Fruit fly (Drosophila melanogaster) whole organism, embryonic: Measurements from ENCODE around the gene CNPYb.
A peak's percentile ranks its signal among the peaks of the same experiment; 100 is the strongest.

Experiments
- BEAF-32 ChIP-seq: fragments of 200-800 bp; sonication (Bioruptor generic); optimal IDR thresholded peaks from 3 replicates; lab custom pipeline; 2017; ENCODE audit warnings: missing biosample characterization, missing genetic modification characterization, mild to moderate bottlenecking, moderate library complexity, missing genetic modification reagents
- CG11085 ChIP-seq: fragments of 200-800 bp; sonication (Bioruptor generic); IDR thresholded peaks from 2 replicates; pipeline ENCODE4 v1.3.6; 2022; ENCODE audit warnings: missing biosample characterization, missing genetic modification characterization
- CG11093 ChIP-seq: fragments of 200-800 bp; sonication (Bioruptor generic); IDR thresholded peaks from 3 replicates; pipeline ENCODE4 v1.3.6; 2022; ENCODE audit warnings: missing biosample characterization, missing genetic modification characterization
- CG12219 ChIP-seq: fragments of 200-800 bp; sonication (Bioruptor generic); optimal IDR thresholded peaks from 3 replicates; lab custom pipeline; 2018; ENCODE audit warnings: missing biosample characterization, mild to moderate bottlenecking, missing genetic modification characterization
- CG1233 ChIP-seq: fragments of 200-800 bp; sonication (Bioruptor generic); optimal IDR thresholded peaks from 4 replicates; lab custom pipeline; 2018; ENCODE audit warnings: missing biosample characterization, mild to moderate bottlenecking, missing genetic modification characterization
- CG13123 ChIP-seq: fragments of 200-800 bp; sonication (Bioruptor generic); optimal IDR thresholded peaks from 2 replicates; lab custom pipeline; 2016; ENCODE audit warnings: missing biosample characterization, missing genetic modification characterization
- CG13624 ChIP-seq: fragments of 200-800 bp; sonication (Bioruptor generic); optimal IDR thresholded peaks from 2 replicates; lab custom pipeline; 2016; ENCODE audit warnings: missing biosample characterization, missing genetic modification characterization
- CG14965 ChIP-seq: fragments of 200-800 bp; sonication (Bioruptor generic); optimal IDR thresholded peaks from 2 replicates; lab custom pipeline; 2016; ENCODE audit warnings: missing biosample characterization, missing genetic modification characterization, borderline replicate concordance
- CG15601 ChIP-seq: fragments of 200-800 bp; sonication (Bioruptor generic); optimal IDR thresholded peaks from 3 replicates; lab custom pipeline; 2019; ENCODE audit warnings: missing biosample characterization, mild to moderate bottlenecking, missing genetic modification characterization, moderate library complexity
- CG17802 ChIP-seq: fragments of 200-800 bp; sonication (Bioruptor generic); optimal IDR thresholded peaks from 2 replicates; lab custom pipeline; 2018; ENCODE audit warnings: missing biosample characterization, mild to moderate bottlenecking, missing genetic modification characterization, moderate library complexity
- CG2129 ChIP-seq: fragments of 200-800 bp; sonication (Bioruptor generic); IDR thresholded peaks from 2 replicates; pipeline ENCODE4 v1.3.6; 2022; ENCODE audit warnings: missing biosample characterization, missing genetic modification characterization; ENCODE audit not compliant: partially characterized antibody
- CG31224 ChIP-seq: fragments of 200-800 bp; sonication (Bioruptor generic); IDR thresholded peaks from 2 replicates; pipeline ENCODE4 v1.3.6; 2022; ENCODE audit warnings: missing biosample characterization, missing genetic modification characterization
- CG3838 ChIP-seq: fragments of 200-800 bp; sonication (Bioruptor generic); optimal IDR thresholded peaks from 3 replicates; lab custom pipeline; 2016; ENCODE audit warnings: missing biosample characterization, missing genetic modification characterization
- CG43689 ChIP-seq: fragments of 200-800 bp; sonication (Bioruptor generic); IDR thresholded peaks from 2 replicates; pipeline ENCODE4 v1.3.6; 2022; ENCODE audit warnings: missing biosample characterization, missing genetic modification characterization
- CG4854 ChIP-seq: fragments of 200-800 bp; sonication (Bioruptor generic); optimal IDR thresholded peaks from 2 replicates; lab custom pipeline; 2016; ENCODE audit warnings: missing biosample characterization, missing genetic modification characterization, inconsistent platforms
- CG5180 ChIP-seq: fragments of 200-800 bp; sonication (Bioruptor generic); optimal IDR thresholded peaks from 3 replicates; lab custom pipeline; 2017; ENCODE audit warnings: missing biosample characterization, missing genetic modification characterization, mild to moderate bottlenecking, moderate library complexity, missing genetic modification reagents
- CG5245 ChIP-seq: fragments of 200-800 bp; sonication (Bioruptor generic); optimal IDR thresholded peaks from 3 replicates; lab custom pipeline; 2016; ENCODE audit warnings: missing biosample characterization, missing genetic modification characterization
- CG6791 ChIP-seq: fragments of 200-800 bp; sonication (Bioruptor generic); IDR thresholded peaks from 3 replicates; pipeline ENCODE4 v1.3.6; 2022; ENCODE audit warnings: missing biosample characterization, missing genetic modification characterization; ENCODE audit not compliant: partially characterized antibody
- CG7357 ChIP-seq: fragments of 200-800 bp; sonication (Bioruptor generic); IDR thresholded peaks from 3 replicates; pipeline ENCODE4 v1.3.6; 2022; ENCODE audit warnings: missing biosample characterization, missing genetic modification characterization
- CG7987 ChIP-seq: fragments of 200-800 bp; sonication (Bioruptor generic); optimal IDR thresholded peaks from 2 replicates; lab custom pipeline; 2018; ENCODE audit warnings: missing biosample characterization, mild to moderate bottlenecking, missing genetic modification characterization, moderate library complexity
- CG9876 ChIP-seq: fragments of 200-800 bp; sonication (Bioruptor generic); optimal IDR thresholded peaks from 2 replicates; lab custom pipeline; 2016; ENCODE audit warnings: missing biosample characterization, missing genetic modification characterization
- CkIIα-i1 ChIP-seq: fragments of 200-800 bp; sonication (Bioruptor generic); IDR thresholded peaks from 2 replicates; pipeline ENCODE4 v1.3.6; 2022; ENCODE audit warnings: missing biosample characterization, missing genetic modification characterization
- D19B ChIP-seq: fragments of 200-800 bp; sonication (Bioruptor generic); optimal IDR thresholded peaks from 2 replicates; lab custom pipeline; 2017; ENCODE audit warnings: missing biosample characterization, mild to moderate bottlenecking, missing genetic modification characterization
- E2f1 ChIP-seq: fragments of 200-800 bp; sonication (Bioruptor generic); IDR thresholded peaks from 2 replicates; pipeline ENCODE4 v1.3.6; 2022; ENCODE audit warnings: missing biosample characterization, missing genetic modification characterization
- Ets97D ChIP-seq: fragments of 200-800 bp; sonication (Bioruptor generic); optimal IDR thresholded peaks from 3 replicates; lab custom pipeline; 2016; ENCODE audit warnings: missing biosample characterization, missing genetic modification characterization
- Gug ChIP-seq: fragments of 200-800 bp; sonication (Bioruptor generic); IDR thresholded peaks from 4 replicates; pipeline ENCODE4 v1.3.6; 2022; ENCODE audit warnings: missing biosample characterization, missing genetic modification characterization
- Lhr ChIP-seq: fragments of 200-800 bp; sonication (Bioruptor generic); optimal IDR thresholded peaks from 3 replicates; lab custom pipeline; 2017; ENCODE audit warnings: mild to moderate bottlenecking, missing biosample characterization, missing genetic modification reagents, missing genetic modification characterization
- Oli ChIP-seq: fragments of 200-800 bp; sonication (Bioruptor generic); optimal IDR thresholded peaks from 2 replicates; lab custom pipeline; 2018; ENCODE audit warnings: missing biosample characterization, mild to moderate bottlenecking, missing genetic modification characterization, moderate library complexity
- Pdp1 ChIP-seq, 2 experiments: fragments of 200-800 bp; sonication (Bioruptor generic); optimal IDR thresholded peaks; 3 replicates each; lab custom pipeline; 2016; ENCODE audit warnings: missing biosample characterization in 2 of 2, missing genetic modification characterization in 2 of 2, mild to moderate bottlenecking in 1 of 2, moderate library complexity in 1 of 2
- Poxn ChIP-seq: fragments of 200-800 bp; sonication (Bioruptor generic); IDR thresholded peaks from 2 replicates; pipeline ENCODE4 v1.3.6; 2022; ENCODE audit warnings: missing biosample characterization, missing genetic modification characterization
- Sin3A ChIP-seq: fragments of >200 bp; optimal IDR thresholded peaks from 2 replicates; lab custom pipeline; 2018
- Spps ChIP-seq: fragments of 200-800 bp; sonication (Bioruptor generic); optimal IDR thresholded peaks from 2 replicates; lab custom pipeline; 2018; ENCODE audit warnings: missing biosample characterization, mild to moderate bottlenecking, missing genetic modification characterization
- Xbp1 ChIP-seq: fragments of 200-800 bp; sonication (Bioruptor generic); optimal IDR thresholded peaks from 3 replicates; lab custom pipeline; 2016; ENCODE audit warnings: missing biosample characterization, mild to moderate bottlenecking, missing genetic modification characterization
- ci ChIP-seq: fragments of 200-800 bp; sonication (Bioruptor generic); IDR thresholded peaks from 3 replicates; pipeline ENCODE4 v1.3.6; 2022; ENCODE audit warnings: missing biosample characterization, missing genetic modification characterization
- dati ChIP-seq: fragments of 200-800 bp; sonication (Bioruptor generic); IDR thresholded peaks from 2 replicates; pipeline ENCODE4 v1.3.6; 2022; ENCODE audit warnings: missing biosample characterization, missing genetic modification characterization
- esg ChIP-seq: fragments of 200-800 bp; sonication (Bioruptor generic); conservative IDR thresholded peaks from 2 replicates; pipeline ENCODE4 v1.3.6; 2022; ENCODE audit warnings: missing biosample characterization, missing genetic modification characterization
- ewg ChIP-seq: fragments of 200-800 bp; sonication (Bioruptor generic); optimal IDR thresholded peaks from 3 replicates; lab custom pipeline; 2017; ENCODE audit warnings: mild to moderate bottlenecking, missing biosample characterization, missing genetic modification reagents, missing genetic modification characterization
- kah ChIP-seq: fragments of 200-800 bp; sonication (Bioruptor generic); optimal IDR thresholded peaks from 2 replicates; lab custom pipeline; 2018; ENCODE audit warnings: missing biosample characterization, mild to moderate bottlenecking, missing genetic modification characterization
- kay ChIP-seq: fragments of 200-800 bp; sonication (Bioruptor generic); optimal IDR thresholded peaks from 2 replicates; lab custom pipeline; 2016; ENCODE audit warnings: missing biosample characterization, missing genetic modification characterization
- ken ChIP-seq: fragments of 200-800 bp; sonication (Bioruptor generic); IDR thresholded peaks from 3 replicates; pipeline ENCODE4 v1.3.6; 2022; ENCODE audit warnings: missing biosample characterization, missing genetic modification characterization
- lbe ChIP-seq: fragments of 200-800 bp; sonication (Bioruptor generic); optimal IDR thresholded peaks from 2 replicates; lab custom pipeline; 2016; ENCODE audit warnings: missing biosample characterization, mild to moderate bottlenecking, missing genetic modification characterization
- lmd ChIP-seq: fragments of 200-800 bp; sonication (Bioruptor generic); IDR thresholded peaks from 2 replicates; pipeline ENCODE4 v1.3.6; 2022; ENCODE audit warnings: missing biosample characterization, missing genetic modification characterization
- p53 ChIP-seq: fragments of 200-800 bp; sonication (Bioruptor generic); optimal IDR thresholded peaks from 2 replicates; lab custom pipeline; 2016; ENCODE audit warnings: missing biosample characterization, missing genetic modification characterization
- row ChIP-seq: fragments of 200-800 bp; sonication (Bioruptor generic); IDR thresholded peaks from 3 replicates; pipeline ENCODE4 v1.3.6; 2022; ENCODE audit warnings: missing biosample characterization, missing genetic modification characterization
- run ChIP-seq: fragments of 200-800 bp; sonication (Bioruptor generic); optimal IDR thresholded peaks from 3 replicates; lab custom pipeline; 2018; ENCODE audit warnings: missing biosample characterization, mild to moderate bottlenecking, missing genetic modification characterization
- shn ChIP-seq: fragments of 200-800 bp; sonication (Bioruptor generic); optimal IDR thresholded peaks from 3 replicates; lab custom pipeline; 2016; ENCODE audit warnings: missing biosample characterization, missing genetic modification characterization
- tap ChIP-seq: fragments of 200-800 bp; optimal IDR thresholded peaks from 3 replicates; lab custom pipeline; 2019; ENCODE audit warnings: missing biosample characterization, mild to moderate bottlenecking, missing genetic modification characterization, moderate library complexity
- unc-4 ChIP-seq: fragments of 200-800 bp; sonication (Bioruptor generic); IDR thresholded peaks from 2 replicates; pipeline ENCODE4 v1.3.6; 2022; ENCODE audit warnings: missing biosample characterization, missing genetic modification characterization; ENCODE audit not compliant: partially characterized antibody
- usp ChIP-seq: fragments of >200 bp; optimal IDR thresholded peaks from 2 replicates; lab custom pipeline; 2017; ENCODE audit warnings: missing biosample characterization, missing genetic modification characterization
- wdn ChIP-seq: fragments of 200-800 bp; sonication (Bioruptor generic); IDR thresholded peaks from 2 replicates; pipeline ENCODE4 v1.3.6; 2022; ENCODE audit warnings: missing biosample characterization, missing genetic modification characterization
- yki ChIP-seq: fragments of >200 bp; optimal IDR thresholded peaks from 3 replicates; lab custom pipeline; 2018

CNPYb gene

DNA sequence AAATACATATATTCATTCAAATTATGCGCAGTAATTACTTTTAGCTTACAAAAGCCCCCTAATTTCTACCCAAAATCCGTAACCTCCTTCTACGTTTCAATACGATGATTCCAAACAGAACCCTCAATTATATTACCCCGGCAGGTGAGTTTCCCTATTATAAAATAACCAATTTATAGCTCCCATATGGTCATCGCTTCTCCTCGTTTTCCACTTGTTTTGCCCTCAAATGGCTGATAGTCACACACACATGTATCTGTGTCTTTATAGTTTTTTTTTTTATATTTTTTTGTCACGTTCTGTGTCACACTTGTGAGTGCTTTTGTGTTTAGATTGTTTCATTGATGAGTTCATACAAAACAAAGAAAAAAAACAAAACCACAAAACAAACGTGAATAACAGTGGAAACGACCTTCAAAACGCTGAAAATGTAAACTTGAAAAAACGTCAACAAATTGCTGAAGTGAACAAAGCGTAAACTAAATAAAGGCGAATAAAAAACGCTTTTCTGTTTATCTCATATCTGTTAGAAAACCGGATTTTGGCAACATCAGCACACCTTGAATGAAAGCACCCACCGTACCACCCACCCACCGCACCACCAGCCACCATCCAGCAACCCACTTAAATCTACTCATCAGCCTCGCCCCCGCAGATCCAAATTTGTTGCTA lies 24.7 kb downstream of the CNPYb start (continued):
- no peak for TF ChIP-seq Sin3A
- no peak for TF ChIP-seq usp (GFP tag; lab: Kevin White, UChicago)
- TF ChIP-seq ewg: no peak
- TF ChIP-seq CG5180: no peak
- TF ChIP-seq CG13123 (GFP tag; lab: Kevin White, UChicago): no peak
- no peak for TF ChIP-seq Poxn (GFP tag; lab: Robert Waterston, UW)
- TF ChIP-seq CG1233 (GFP tag; lab: Kevin White, UChicago): no peak
- TF ChIP-seq CkIIα-i1 (GFP tag; lab: Robert Waterston, UW): no peak
- no peak for TF ChIP-seq esg (GFP tag; lab: Robert Waterston, UW)
- no peak for TF ChIP-seq Pdp1 (GFP tag; optimal IDR thresholded peaks at IDR 0.05; lab: Kevin White, UChicago)
- peak; percentile 33 for TF ChIP-seq D19B (GFP tag; lab: Kevin White, UChicago)
- no peak for TF ChIP-seq E2f1 (GFP tag; lab: Robert Waterston, UW)
- TF ChIP-seq CG7357 (GFP tag; lab: Robert Waterston, UW): no peak
- no peak for TF ChIP-seq kay (GFP tag; lab: Kevin White, UChicago)
- no peak for TF ChIP-seq CG13624
- no peak for TF ChIP-seq kah
- TF ChIP-seq ken (GFP tag; lab: Robert Waterston, UW): 0 out of 3 replicates have a peak, but pooled peaks have one; percentile 20
- no peak for TF ChIP-seq Xbp1
- no peak for TF ChIP-seq Lhr (GFP tag; lab: Kevin White, UChicago)
- TF ChIP-seq CG15601: no peak
- no peak for TF ChIP-seq CG7987
- no peak for TF ChIP-seq yki
- no peak for TF ChIP-seq tap (tag; lab: Kevin White, UChicago)
- TF ChIP-seq Oli (tag; lab: Kevin White, UChicago): no peak
- TF ChIP-seq CG11093 (GFP tag; lab: Robert Waterston, UW): no peak
- TF ChIP-seq CG4854: no peak
- TF ChIP-seq unc-4 (GFP tag; lab: Robert Waterston, UW): no peak
- TF ChIP-seq Gug (GFP tag; lab: Robert Waterston, UW): no peak
- TF ChIP-seq CG9876 (GFP tag; lab: Kevin White, UChicago): no peak
- TF ChIP-seq CG2129: no peak
- TF ChIP-seq wdn (GFP tag; lab: Robert Waterston, UW): peak; percentile 44; the same call in 1 of the 2 replicates
- TF ChIP-seq ci (GFP tag; lab: Robert Waterston, UW): no peak
- no peak for TF ChIP-seq CG6791
- no peak for TF ChIP-seq CG17802
- TF ChIP-seq Ets97D (GFP tag; lab: Kevin White, UChicago): no peak
- no peak for TF ChIP-seq CG43689 (GFP tag; lab: Robert Waterston, UW)
- no peak for TF ChIP-seq dati
- peak; percentile 24; the same call in 2 of the 3 replicates for TF ChIP-seq row (GFP tag; lab: Robert Waterston, UW)
- no peak for TF ChIP-seq shn (GFP tag; lab: Kevin White, UChicago)
- TF ChIP-seq lmd: no peak
- TF ChIP-seq p53 (GFP tag; lab: Kevin White, UChicago): no peak
- peak; percentile 11; the same call in 1 of the 2 replicates for TF ChIP-seq CG31224 (GFP tag; lab: Robert Waterston, UW)
- TF ChIP-seq BEAF-32 (GFP tag; lab: Kevin White, UChicago): no peak
- no peak for TF ChIP-seq CG3838
- no peak for TF ChIP-seq lbe (GFP tag; lab: Kevin White, UChicago)
- TF ChIP-seq CG11085 (GFP tag; lab: Robert Waterston, UW): no peak
- TF ChIP-seq run (tag; lab: Kevin White, UChicago): peak; percentile 64
- TF ChIP-seq CG5245: no peak
- TF ChIP-seq CG14965 (GFP tag; lab: Kevin White, UChicago): no peak
- TF ChIP-seq CG12219 (GFP tag; lab: Kevin White, UChicago): no peak
- TF ChIP-seq Spps: no peak
